Worm (Caenorhabditis elegans) whole organism, L4 larva: Measurements from ENCODE around the gene wdr-62.
A peak's percentile ranks its signal among the peaks of the same experiment; 100 is the strongest.

Experiments used
- D1046.2 ChIP-seq: fragments of 200-800 bp; sonication (Bioruptor generic); IDR thresholded peaks from 2 replicates; pipeline ENCODE4 v1.3.6; 2022; ENCODE audit warnings: missing genetic modification characterization, missing compliant biosample characterization
- F44E2.7 ChIP-seq: fragments of 200-800 bp; sonication (Bioruptor generic); IDR thresholded peaks from 2 replicates; pipeline ENCODE4 v2.1.2; 2022; ENCODE audit warnings: missing genetic modification characterization, missing compliant biosample characterization
- T20F7.1 ChIP-seq: fragments of 200-800 bp; sonication (Bioruptor generic); optimal IDR thresholded peaks from 2 replicates; lab custom pipeline; 2018; ENCODE audit warnings: mild to moderate bottlenecking, missing genetic modification characterization, missing compliant biosample characterization
- Y105C5A.15 ChIP-seq: fragments of 200-800 bp; sonication (Bioruptor generic); IDR thresholded peaks from 2 replicates; pipeline ENCODE4 v1.3.6; 2022; ENCODE audit warnings: missing genetic modification characterization, missing compliant biosample characterization
- Y48G9A.11 ChIP-seq: fragments of 200-800 bp; sonication (Bioruptor generic); IDR thresholded peaks from 2 replicates; pipeline ENCODE4 v1.3.6; 2022; ENCODE audit warnings: missing genetic modification reagents, missing genetic modification characterization, missing compliant biosample characterization
- Y5F2A.4 ChIP-seq: fragments of 200-800 bp; sonication (Bioruptor generic); optimal IDR thresholded peaks from 2 replicates; lab custom pipeline; 2018; ENCODE audit warnings: mild to moderate bottlenecking, missing genetic modification characterization, missing compliant biosample characterization
- Y75B8A.6 ChIP-seq: fragments of 200-800 bp; sonication (Bioruptor generic); IDR thresholded peaks from 2 replicates; pipeline ENCODE4 v1.3.6; 2022; ENCODE audit warnings: missing genetic modification reagents, missing genetic modification characterization, missing compliant biosample characterization
- ZK337.2 ChIP-seq: fragments of 200-800 bp; sonication (Bioruptor generic); IDR thresholded peaks from 2 replicates; pipeline ENCODE4 v1.3.6; 2022; ENCODE audit warnings: missing genetic modification reagents, missing genetic modification characterization, missing compliant biosample characterization
- aha-1 ChIP-seq: fragments of 150-350 bp; peaks from one replicate; lab custom pipeline; 2014; ENCODE audit warnings: missing biosample characterization, missing genetic modification characterization
- ceh-44 ChIP-seq: fragments of 200-800 bp; sonication (Bioruptor generic); IDR thresholded peaks from 2 replicates; pipeline ENCODE4 v1.3.6; 2022; ENCODE audit warnings: missing genetic modification reagents, missing genetic modification characterization, missing compliant biosample characterization
- ceh-82 ChIP-seq: sonication (generic microtip); optimal IDR thresholded peaks from 2 replicates; lab custom pipeline; 2017; ENCODE audit warnings: missing biosample characterization, missing genetic modification characterization
- ces-1 ChIP-seq: fragments of 150-350 bp; sonication (generic microtip); optimal IDR thresholded peaks from 4 replicates; lab custom pipeline; 2014; ENCODE audit warnings: missing biosample characterization, missing genetic modification reagents, missing genetic modification characterization
- ctbp-1 ChIP-seq: fragments of 200-800 bp; sonication (Bioruptor generic); IDR thresholded peaks from 2 replicates; pipeline ENCODE4 v1.3.6; 2022; ENCODE audit warnings: missing genetic modification reagents, missing genetic modification characterization, missing compliant biosample characterization
- daf-8 ChIP-seq: fragments of 200-800 bp; sonication (Bioruptor generic); IDR thresholded peaks from 2 replicates; pipeline ENCODE4 v1.3.6; 2022; ENCODE audit warnings: missing genetic modification characterization, missing compliant biosample characterization
- dmd-8 ChIP-seq: fragments of 200-800 bp; sonication (Bioruptor generic); IDR thresholded peaks from 2 replicates; pipeline ENCODE4 v1.3.6; 2022; ENCODE audit warnings: missing genetic modification characterization, missing compliant biosample characterization
- dve-1 ChIP-seq: sonication (generic microtip); optimal IDR thresholded peaks from 2 replicates; lab custom pipeline; 2017; ENCODE audit warnings: antibody characterized with exemption, mild to moderate bottlenecking, missing genetic modification characterization, missing compliant biosample characterization; ENCODE audit not compliant: insufficient read depth
- egl-27 ChIP-seq: sonication (generic microtip); optimal IDR thresholded peaks from 3 replicates; lab custom pipeline; 2017; ENCODE audit warnings: missing biosample characterization, missing genetic modification reagents, missing genetic modification characterization
- egl-43 ChIP-seq: fragments of 200-800 bp; sonication (Bioruptor generic); IDR thresholded peaks from 2 replicates; pipeline ENCODE4 v1.3.6; 2022; ENCODE audit warnings: missing genetic modification reagents, missing genetic modification characterization, missing compliant biosample characterization
- fkh-10 ChIP-seq: fragments of 150-350 bp; optimal IDR thresholded peaks from 2 replicates; lab custom pipeline; 2014; ENCODE audit warnings: missing biosample characterization, missing genetic modification reagents, missing genetic modification characterization
- gei-8 ChIP-seq: fragments of 200-800 bp; sonication (Bioruptor generic); optimal IDR thresholded peaks from 2 replicates; lab custom pipeline; 2018; ENCODE audit warnings: mild to moderate bottlenecking, missing genetic modification characterization, missing compliant biosample characterization
- hlh-11 ChIP-seq: fragments of 200-800 bp; sonication (Bioruptor generic); optimal IDR thresholded peaks from 2 replicates; lab custom pipeline; 2018; ENCODE audit warnings: mild to moderate bottlenecking, missing genetic modification characterization, missing compliant biosample characterization
- hmg-1.1 ChIP-seq: fragments of 200-800 bp; sonication (Bioruptor generic); IDR thresholded peaks from 2 replicates; pipeline ENCODE4 v1.3.6; 2022; ENCODE audit warnings: missing genetic modification reagents, missing genetic modification characterization, missing compliant biosample characterization
- jun-1 ChIP-seq: fragments of 150-350 bp; optimal IDR thresholded peaks from 2 replicates; lab custom pipeline; 2014; ENCODE audit warnings: missing biosample characterization, missing genetic modification reagents, missing genetic modification characterization
- lin-1 ChIP-seq: fragments of 200-800 bp; sonication (Bioruptor generic); IDR thresholded peaks from 2 replicates; pipeline ENCODE4 v1.3.6; 2022; ENCODE audit warnings: missing genetic modification reagents, missing genetic modification characterization, missing compliant biosample characterization
- lin-29 ChIP-seq: fragments of 200-800 bp; sonication (Bioruptor generic); IDR thresholded peaks from 2 replicates; pipeline ENCODE4 v1.3.6; 2022; ENCODE audit warnings: missing genetic modification reagents, missing genetic modification characterization, missing compliant biosample characterization
- madf-9 ChIP-seq: fragments of 200-800 bp; sonication (Bioruptor generic); conservative IDR thresholded peaks from 2 replicates; pipeline ENCODE4 v1.3.6; 2022; ENCODE audit warnings: missing genetic modification reagents, missing genetic modification characterization, missing compliant biosample characterization
- nhr-11 ChIP-seq: fragments of 150-350 bp; optimal IDR thresholded peaks from 2 replicates; lab custom pipeline; 2014; ENCODE audit warnings: missing biosample characterization, missing genetic modification characterization
- nhr-41 ChIP-seq: fragments of 200-800 bp; sonication (Bioruptor generic); IDR thresholded peaks from 2 replicates; pipeline ENCODE4 v1.3.6; 2022; ENCODE audit warnings: missing genetic modification reagents, missing genetic modification characterization, missing compliant biosample characterization
- nhr-77 ChIP-seq: fragments of 150-350 bp; optimal IDR thresholded peaks from 2 replicates; lab custom pipeline; 2014; ENCODE audit warnings: missing biosample characterization, missing genetic modification characterization
- set-16 ChIP-seq: fragments of 200-800 bp; sonication (Bioruptor generic); IDR thresholded peaks from 2 replicates; pipeline ENCODE4 v1.3.6; 2022; ENCODE audit warnings: missing genetic modification reagents, missing genetic modification characterization, missing compliant biosample characterization
- spr-1 ChIP-seq: sonication (generic microtip); optimal IDR thresholded peaks from 2 replicates; lab custom pipeline; 2016; ENCODE audit warnings: mild to moderate bottlenecking, missing genetic modification characterization, missing compliant biosample characterization
- unc-62 ChIP-seq, 3 experiments: fragments of 150-350 bp in 1 of 3; sonication (generic microtip); optimal IDR thresholded peaks in 2 of 3; peaks in 1 of 3; 1 replicate in 1 of 3; 2 replicates in 2 of 3; lab custom pipeline; 2014 to 2017; ENCODE audit warnings: missing biosample characterization in 3 of 3, missing genetic modification characterization in 3 of 3, missing genetic modification reagents in 3 of 3, missing genotype in 1 of 3
- zag-1 ChIP-seq: fragments of 150-350 bp; optimal IDR thresholded peaks from 2 replicates; lab custom pipeline; 2014; ENCODE audit warnings: missing biosample characterization, missing genetic modification characterization
- zfp-3 ChIP-seq: fragments of 200-800 bp; sonication (Bioruptor generic); conservative IDR thresholded peaks from 2 replicates; pipeline ENCODE4 v1.3.6; 2022; ENCODE audit warnings: missing genetic modification reagents, missing genetic modification characterization, missing compliant biosample characterization
- zip-2 ChIP-seq: fragments of 150-350 bp; optimal IDR thresholded peaks from 2 replicates; lab custom pipeline; 2014; ENCODE audit warnings: missing biosample characterization, missing genetic modification characterization

wdr-62 gene

DNA sequence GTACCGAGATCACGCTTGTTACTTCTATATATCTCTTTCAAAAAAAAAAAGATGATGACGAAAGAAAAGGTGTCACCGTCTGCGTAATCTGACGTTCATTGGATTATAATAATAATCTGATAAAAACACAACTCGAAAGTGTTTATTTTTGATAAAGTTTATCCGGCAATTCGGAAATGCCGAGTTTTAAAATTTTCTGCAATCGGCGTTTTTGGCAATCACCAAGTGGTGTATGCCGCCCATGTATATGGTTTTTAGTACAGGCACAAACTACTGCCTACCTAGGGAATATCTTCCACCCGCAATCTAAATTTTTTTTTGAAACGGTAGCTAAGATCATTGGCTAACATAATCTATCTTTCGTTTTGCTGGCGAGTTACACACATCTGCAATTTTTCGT lies 30.1 kb downstream of the wdr-62 start:
- TF ChIP-seq dmd-8 (GFP tag; lab: Robert Waterston, UW) (no peak), hlh-11 (tag; lab: Kevin White, UChicago) (no peak), dve-1 (tag; lab: Kevin White, UChicago) (no peak), egl-27 (tag; lab: Kevin White, UChicago) (no peak), lin-1 (GFP tag; lab: Robert Waterston, UW) (no peak), lin-29 (GFP tag; lab: Robert Waterston, UW) (no peak), zfp-3 (GFP tag; lab: Robert Waterston, UW) (no peak), ceh-44 (GFP tag; lab: Robert Waterston, UW) (no peak), nhr-41 (GFP tag; lab: Robert Waterston, UW) (no peak)

DNA sequence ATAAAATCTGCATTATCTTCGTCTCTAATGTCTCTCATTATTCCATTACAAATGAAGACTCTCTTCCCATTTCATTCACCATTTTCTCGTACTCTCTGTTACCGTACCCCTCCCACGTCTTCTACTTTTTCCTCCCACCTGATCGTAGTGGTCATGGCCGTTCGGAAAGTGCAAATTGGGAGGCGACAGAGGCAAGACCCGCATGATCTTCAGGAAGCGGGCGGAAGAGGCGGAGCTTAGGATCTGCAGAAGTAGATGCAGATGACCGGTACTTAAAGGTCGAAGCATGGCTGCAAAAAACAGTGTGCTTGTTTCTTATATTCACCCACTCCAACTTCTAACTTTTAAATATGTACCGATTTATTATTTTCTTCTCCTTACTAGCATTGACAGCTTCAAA lies 34.0 kb downstream of the wdr-62 start, which contains the start of gene nas-3:
Gene nas-3, plus strand, starts transcription at position 301 of the 400 bp plus-strand sequence.
- TF ChIP-seq unc-62 (GFP tag; optimal IDR thresholded peaks at IDR 0.05 in 1 of 2; lab: Kevin White, UChicago): peak in 1 of 2 experiments; percentile 46
- TF ChIP-seq unc-62 (tag; optimal IDR thresholded peaks at IDR 0.05; lab: Kevin White, UChicago): no peak
- TF ChIP-seq T20F7.1 (GFP tag; lab: Kevin White, UChicago): no peak

ce11 chrV:9480566-9480965 lies 36.7 kb downstream of the wdr-62 start, which contains the start of gene K06A4.6:
Gene K06A4.6, minus strand, starts transcription at chrV:9480666.
- TF ChIP-seq zip-2 (tag; lab: Kevin White, UChicago) (no peak), F44E2.7 (GFP tag; lab: Robert Waterston, UW) (no peak), set-16 (peak; percentile 43; the same call in 1 of the 2 replicates), ces-1 (no peak), gei-8 (GFP tag; lab: Kevin White, UChicago) (no peak), D1046.2 (GFP tag; lab: Robert Waterston, UW) (no peak), Y105C5A.15 (GFP tag; lab: Robert Waterston, UW) (no peak), Y48G9A.11 (GFP tag; lab: Robert Waterston, UW) (no peak), Y75B8A.6 (no peak), zag-1 (no peak), nhr-11 (no peak), nhr-77 (tag; lab: Kevin White, UChicago) (no peak), jun-1 (tag; lab: Kevin White, UChicago) (no peak), ZK337.2 (GFP tag; lab: Robert Waterston, UW) (no peak), daf-8 (no peak), ceh-82 (tag; lab: Kevin White, UChicago) (no peak), aha-1 (tag; lab: Kevin White, UChicago) (peak; percentile 43)
- TF ChIP-seq, all 104 proteins: peak for 2

DNA sequence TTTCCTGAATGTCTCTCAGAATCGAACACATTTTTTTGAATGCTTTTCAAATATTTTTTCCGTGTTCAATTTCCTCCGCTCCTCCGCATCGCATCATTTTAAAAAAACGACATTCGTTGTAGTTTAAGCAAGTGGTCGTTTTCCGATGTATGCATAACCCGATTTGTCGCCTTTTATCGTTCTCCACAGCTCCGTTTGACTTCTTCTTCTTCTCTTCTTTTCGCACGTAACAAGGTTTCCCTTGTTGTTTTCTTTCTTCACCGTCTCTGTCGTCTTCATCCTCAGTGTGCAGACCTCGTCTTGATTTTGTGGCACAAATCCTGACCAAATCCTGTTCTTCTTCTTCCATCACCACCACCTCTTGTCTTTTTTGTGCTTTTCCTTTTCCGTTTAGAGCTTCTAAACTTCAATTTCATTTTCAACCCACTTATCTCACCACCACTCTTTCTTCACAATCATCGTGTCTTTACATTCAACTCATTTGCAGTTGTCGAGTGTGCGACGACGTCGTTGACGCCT lies 39.9 kb downstream of the wdr-62 start, which contains the start of gene K06A4.2:
Gene K06A4.2, plus strand, starts transcription at position 469 of the 519 bp plus-strand sequence.
- TF ChIP-seq madf-9 (GFP tag; lab: Robert Waterston, UW) (no peak), fkh-10 (peak; percentile 93), zip-2 (tag; lab: Kevin White, UChicago) (no peak), nhr-11 (no peak), Y5F2A.4 (no peak), ctbp-1 (GFP tag; lab: Robert Waterston, UW) (0 out of 2 replicates have a peak, but pooled peaks have one; percentile 19), egl-43 (no peak), hmg-1.1 (GFP tag; lab: Robert Waterston, UW) (no peak), spr-1 (tag; lab: Kevin White, UChicago) (no peak), ces-1 (peak; percentile 62)
